Worm (Caenorhabditis elegans): Measurements from ENCODE around the gene ZK616.8.

DNA sequence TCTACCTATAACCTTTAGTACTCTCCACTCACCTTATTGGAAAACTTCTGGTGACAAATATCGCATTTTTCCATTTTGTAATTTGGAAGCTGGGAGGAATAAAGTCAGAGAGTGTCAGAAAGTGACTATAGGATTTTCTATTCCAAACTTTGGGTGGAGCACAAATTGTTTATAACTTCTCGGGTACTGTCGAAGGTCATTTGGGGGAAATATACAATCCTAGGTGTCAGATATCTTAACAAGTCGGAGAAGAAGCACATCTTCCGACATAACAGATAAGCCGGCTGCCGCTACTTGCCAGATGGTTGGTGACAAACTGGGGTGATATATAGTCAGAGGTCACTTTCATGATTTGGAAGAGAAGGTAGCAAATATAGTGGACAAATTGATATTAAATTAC is 7.1 kb upstream of the ZK616.8 start, which contains the start of gene ehn-3:
- TF ChIP-seq med-1 (GFP tag; optimal IDR thresholded peaks at IDR 0.05; ENCODE audit: insufficient read depth) = no peak
- no peak for TF ChIP-seq ztf-23 (GFP tag; IDR thresholded peaks at IDR 0.05)
- TF ChIP-seq tab-1 (GFP tag; IDR thresholded peaks at IDR 0.05) = no peak
- TF ChIP-seq flt-1 (GFP tag; IDR thresholded peaks at IDR 0.05) = no peak
- TF ChIP-seq cog-1 (tag; optimal IDR thresholded peaks at IDR 0.05) = no peak
- no peak for TF ChIP-seq klf-2 (GFP tag; conservative IDR thresholded peaks at IDR 0.05)
- no peak for TF ChIP-seq ztf-29 (GFP tag; IDR thresholded peaks at IDR 0.05)
- no peak for TF ChIP-seq T22C8.4 (GFP tag; IDR thresholded peaks at IDR 0.05)

All from whole organism, midembryonic.